Worm (Caenorhabditis elegans) whole organism, young adult: ENCODE data around the gene mboa-1.

Source experiments
- C17E4.6 ChIP-seq: fragments of 200-800 bp; sonication (Bioruptor generic); IDR thresholded peaks from 2 replicates; pipeline ENCODE4 v1.3.6; 2022; ENCODE audit warnings: missing genetic modification reagents, missing genetic modification characterization, missing compliant biosample characterization
- F49E8.2 ChIP-seq: sonication (generic microtip); optimal IDR thresholded peaks from 3 replicates; lab custom pipeline; 2017; ENCODE audit warnings: missing genetic modification characterization, mild to moderate bottlenecking, missing compliant biosample characterization, antibody characterized with exemption, moderate library complexity; ENCODE audit not compliant: insufficient read depth
- T26A5.8 ChIP-seq: sonication (generic microtip); optimal IDR thresholded peaks from 2 replicates; lab custom pipeline; 2016; ENCODE audit warnings: missing genetic modification characterization, missing compliant biosample characterization
- atf-7 ChIP-seq: sonication (generic microtip); optimal IDR thresholded peaks from 2 replicates; lab custom pipeline; 2017; ENCODE audit warnings: mild to moderate bottlenecking, missing genetic modification characterization, missing compliant biosample characterization
- ets-4 ChIP-seq: fragments of 200-800 bp; sonication (Bioruptor generic); optimal IDR thresholded peaks from 2 replicates; lab custom pipeline; 2018; ENCODE audit warnings: mild to moderate bottlenecking, missing genetic modification characterization, missing compliant biosample characterization
- him-1 ChIP-seq: sonication (generic microtip); optimal IDR thresholded peaks from 2 replicates; lab custom pipeline; 2016; ENCODE audit warnings: missing genotype, missing genetic modification reagents, missing genetic modification characterization, missing compliant biosample characterization
- mxl-1 ChIP-seq: sonication (generic microtip); optimal IDR thresholded peaks from 2 replicates; lab custom pipeline; 2016; ENCODE audit warnings: missing genetic modification characterization, missing compliant biosample characterization
- snpc-4 ChIP-seq, 5 experiments: fragments of 150-350 bp in 1 of 5; sonication (generic microtip) in 4 of 5; optimal IDR thresholded peaks; 2 replicates each; lab custom pipeline; 2014 to 2018; ENCODE audit warnings: missing genetic modification characterization in 5 of 5, missing biosample characterization in 3 of 5, antibody characterized with exemption in 2 of 5, mild to moderate bottlenecking in 2 of 5, missing compliant biosample characterization in 2 of 5, missing genotype in 2 of 5, moderate library complexity in 2 of 5, missing genetic modification reagents in 1 of 5
- unc-130 ChIP-seq: sonication (generic microtip); optimal IDR thresholded peaks from 2 replicates; lab custom pipeline; 2016; ENCODE audit warnings: missing genetic modification reagents, missing genetic modification characterization, missing compliant biosample characterization
- unc-62 ChIP-seq: fragments of 150-350 bp; optimal IDR thresholded peaks from 2 replicates; lab custom pipeline; 2014; ENCODE audit warnings: missing biosample characterization, missing genetic modification reagents, missing genetic modification characterization

DNA sequence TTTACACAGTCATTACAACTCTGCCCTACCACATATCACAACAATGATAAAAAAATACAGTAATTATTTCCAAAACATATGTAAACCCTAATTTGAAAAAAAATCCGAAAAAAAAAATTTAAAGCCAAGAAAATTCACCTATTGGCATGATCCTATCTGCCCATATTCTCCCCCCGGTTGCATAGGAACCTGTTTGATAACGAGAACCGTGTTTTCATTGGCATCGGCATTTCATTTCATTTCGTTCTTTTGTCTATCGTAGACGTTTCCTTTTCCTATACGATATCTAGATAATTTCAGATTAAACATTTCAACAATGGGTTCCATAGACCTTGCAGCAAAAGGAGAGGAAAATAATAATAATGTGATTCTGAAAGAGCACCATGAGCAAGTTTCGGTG lies at the start of gene mboa-1:
- TF ChIP-seq F49E8.2 (no peak), atf-7 (tag; lab: Kevin White, UChicago) (no peak), unc-62 (GFP tag; lab: Kevin White, UChicago) (no peak), mxl-1 (tag; lab: Kevin White, UChicago) (no peak), him-1 (tag; lab: Kevin White, UChicago) (no peak), unc-130 (GFP tag; lab: Kevin White, UChicago) (no peak), ets-4 (no peak), C17E4.6 (GFP tag; lab: Robert Waterston, UW) (no peak), T26A5.8 (tag; lab: Kevin White, UChicago) (no peak), snpc-4 (GFP tag; optimal IDR thresholded peaks at IDR 0.05; lab: Kevin White, UChicago) (no peak), snpc-4 (tag; optimal IDR thresholded peaks at IDR 0.05; lab: Kevin White, UChicago) (no peak)
